Fruit fly (Drosophila melanogaster) whole organism, embryonic: ENCODE results near the gene CG7320.

Source experiments
- CG10979 ChIP-seq: fragments of 200-800 bp; sonication (Bioruptor generic); optimal IDR thresholded peaks from 2 replicates; lab custom pipeline; 2018; ENCODE audit warnings: missing biosample characterization, mild to moderate bottlenecking, missing genetic modification characterization, moderate library complexity
- CG12219 ChIP-seq: fragments of 200-800 bp; sonication (Bioruptor generic); optimal IDR thresholded peaks from 3 replicates; lab custom pipeline; 2018; ENCODE audit warnings: missing biosample characterization, mild to moderate bottlenecking, missing genetic modification characterization
- CG14441 ChIP-seq: fragments of 200-800 bp; sonication (Bioruptor generic); IDR thresholded peaks from 2 replicates; pipeline ENCODE4 v1.3.6; 2022; ENCODE audit warnings: missing biosample characterization, missing genetic modification characterization
- CG15073 ChIP-seq: fragments of 200-800 bp; sonication (Bioruptor generic); optimal IDR thresholded peaks from 2 replicates; lab custom pipeline; 2016; ENCODE audit warnings: missing biosample characterization, missing genetic modification characterization
- CG15269 ChIP-seq: fragments of 200-800 bp; sonication (Bioruptor generic); optimal IDR thresholded peaks from 2 replicates; lab custom pipeline; 2018; ENCODE audit warnings: missing biosample characterization, mild to moderate bottlenecking, missing genetic modification characterization, moderate library complexity
- CG17385 ChIP-seq: fragments of 200-800 bp; sonication (Bioruptor generic); optimal IDR thresholded peaks from 3 replicates; lab custom pipeline; 2018; ENCODE audit warnings: missing biosample characterization, mild to moderate bottlenecking, missing genetic modification characterization
- CG17912 ChIP-seq: fragments of 200-800 bp; sonication (Bioruptor generic); optimal IDR thresholded peaks from 2 replicates; lab custom pipeline; 2018; ENCODE audit warnings: missing biosample characterization, mild to moderate bottlenecking, missing genetic modification characterization
- CG2712 ChIP-seq: fragments of 200-800 bp; optimal IDR thresholded peaks from 3 replicates; lab custom pipeline; 2019; ENCODE audit warnings: missing biosample characterization, mild to moderate bottlenecking, missing genetic modification characterization, moderate library complexity
- CG30431 ChIP-seq: fragments of 200-800 bp; sonication (Bioruptor generic); optimal IDR thresholded peaks from 2 replicates; lab custom pipeline; 2017; ENCODE audit warnings: missing biosample characterization, missing genetic modification characterization
- CG3163 ChIP-seq: fragments of 200-800 bp; sonication (Bioruptor generic); optimal IDR thresholded peaks from 3 replicates; lab custom pipeline; 2016; ENCODE audit warnings: missing biosample characterization, missing genetic modification characterization
- CG6791 ChIP-seq: fragments of 200-800 bp; sonication (Bioruptor generic); IDR thresholded peaks from 3 replicates; pipeline ENCODE4 v1.3.6; 2022; ENCODE audit warnings: missing biosample characterization, missing genetic modification characterization; ENCODE audit not compliant: partially characterized antibody
- CG7745 ChIP-seq: fragments of 200-800 bp; sonication (Bioruptor generic); optimal IDR thresholded peaks from 2 replicates; lab custom pipeline; 2018; ENCODE audit warnings: missing biosample characterization, mild to moderate bottlenecking, missing genetic modification characterization, moderate library complexity
- CG9727 ChIP-seq: fragments of 200-800 bp; sonication (Bioruptor generic); optimal IDR thresholded peaks from 3 replicates; lab custom pipeline; 2017; ENCODE audit warnings: missing biosample characterization, mild to moderate bottlenecking, missing genetic modification characterization
- CG9876 ChIP-seq: fragments of 200-800 bp; sonication (Bioruptor generic); optimal IDR thresholded peaks from 2 replicates; lab custom pipeline; 2016; ENCODE audit warnings: missing biosample characterization, missing genetic modification characterization
- D ChIP-seq, 2 experiments: fragments of 200-800 bp in 1 of 2; fragments of >200 bp in 1 of 2; sonication (Bioruptor generic) in 1 of 2; optimal IDR thresholded peaks; 2 replicates in 1 of 2; 3 replicates in 1 of 2; lab custom pipeline; 2017; ENCODE audit warnings: mild to moderate bottlenecking in 1 of 2, missing biosample characterization in 1 of 2, missing genetic modification characterization in 1 of 2, missing genetic modification reagents in 1 of 2
- Dek ChIP-seq: fragments of 200-800 bp; sonication (Bioruptor generic); optimal IDR thresholded peaks from 3 replicates; lab custom pipeline; 2019; ENCODE audit warnings: missing biosample characterization, mild to moderate bottlenecking, missing genetic modification characterization, moderate library complexity
- Dll ChIP-seq: fragments of 200-800 bp; sonication (Bioruptor generic); IDR thresholded peaks from 4 replicates; pipeline ENCODE4 v1.3.6; 2022; ENCODE audit warnings: missing biosample characterization, missing genetic modification characterization; ENCODE audit not compliant: partially characterized antibody
- Dref ChIP-seq: fragments of 200-800 bp; sonication (Bioruptor generic); IDR thresholded peaks from 2 replicates; pipeline ENCODE4 v1.3.6; 2022; ENCODE audit warnings: missing biosample characterization, missing genetic modification characterization
- H15 ChIP-seq: fragments of 200-800 bp; sonication (Bioruptor generic); IDR thresholded peaks from 3 replicates; pipeline ENCODE4 v1.3.6; 2022; ENCODE audit warnings: missing biosample characterization, missing genetic modification characterization
- Jarid2 ChIP-seq: fragments of 200-800 bp; sonication (Bioruptor generic); optimal IDR thresholded peaks from 3 replicates; lab custom pipeline; 2017; ENCODE audit warnings: mild to moderate bottlenecking, missing biosample characterization, missing genetic modification reagents, missing genetic modification characterization
- Nf-YC ChIP-seq: fragments of 200-800 bp; optimal IDR thresholded peaks from 3 replicates; lab custom pipeline; 2019; ENCODE audit warnings: missing biosample characterization, mild to moderate bottlenecking, missing genetic modification characterization, moderate library complexity
- aop ChIP-seq: fragments of 200-800 bp; sonication (Bioruptor generic); IDR thresholded peaks from 2 replicates; pipeline ENCODE4 v1.3.6; 2022; ENCODE audit warnings: missing biosample characterization, missing genetic modification characterization
- ap ChIP-seq: fragments of 200-800 bp; sonication (Bioruptor generic); IDR thresholded peaks from 2 replicates; pipeline ENCODE4 v1.3.6; 2022; ENCODE audit warnings: missing biosample characterization, missing genetic modification characterization
- ase ChIP-seq: fragments of 200-800 bp; sonication (Bioruptor generic); IDR thresholded peaks from 3 replicates; pipeline ENCODE4 v1.3.6; 2022; ENCODE audit warnings: missing biosample characterization, missing genetic modification characterization
- ato ChIP-seq: fragments of 200-800 bp; sonication (Bioruptor generic); IDR thresholded peaks from 2 replicates; pipeline ENCODE4 v1.3.6; 2022; ENCODE audit warnings: missing biosample characterization, missing genetic modification characterization; ENCODE audit not compliant: partially characterized antibody
- bcd ChIP-seq: fragments of 200-800 bp; sonication (Bioruptor generic); optimal IDR thresholded peaks from 2 replicates; lab custom pipeline; 2017; ENCODE audit warnings: missing biosample characterization, mild to moderate bottlenecking, missing genetic modification characterization
- bowl ChIP-seq: fragments of 200-800 bp; sonication (Bioruptor generic); IDR thresholded peaks from 2 replicates; pipeline ENCODE4 v1.3.6; 2022; ENCODE audit warnings: missing biosample characterization, missing genetic modification characterization
- cwo ChIP-seq: fragments of 200-800 bp; sonication (Bioruptor generic); optimal IDR thresholded peaks from 3 replicates; lab custom pipeline; 2017; ENCODE audit warnings: missing biosample characterization, missing genetic modification characterization, mild to moderate bottlenecking, moderate library complexity, missing genetic modification reagents
- esg ChIP-seq: fragments of 200-800 bp; sonication (Bioruptor generic); conservative IDR thresholded peaks from 2 replicates; pipeline ENCODE4 v1.3.6; 2022; ENCODE audit warnings: missing biosample characterization, missing genetic modification characterization
- fd3F ChIP-seq: fragments of 200-800 bp; sonication (Bioruptor generic); optimal IDR thresholded peaks from 2 replicates; lab custom pipeline; 2018; ENCODE audit warnings: missing biosample characterization, mild to moderate bottlenecking, missing genetic modification characterization, moderate library complexity
- ftz-f1 ChIP-seq: fragments of 200-800 bp; sonication (Bioruptor generic); optimal IDR thresholded peaks from 2 replicates; lab custom pipeline; 2016; ENCODE audit warnings: missing biosample characterization, missing genetic modification characterization
- fu2 ChIP-seq: fragments of 200-800 bp; sonication (Bioruptor generic); optimal IDR thresholded peaks from 2 replicates; lab custom pipeline; 2016; ENCODE audit warnings: missing biosample characterization, missing genetic modification characterization
- hkb ChIP-seq, 2 experiments: fragments of 200-800 bp in 1 of 2; fragments of >200 bp in 1 of 2; sonication (Bioruptor generic) in 1 of 2; IDR thresholded peaks in 1 of 2; optimal IDR thresholded peaks in 1 of 2; 2 replicates each; pipeline versions ENCODE4 v1.3.6 to Lab custom; 2017 to 2022; ENCODE audit warnings: missing biosample characterization in 1 of 2, missing genetic modification characterization in 1 of 2
- lola ChIP-seq, 3 experiments: fragments of >200 bp in 2 of 3; fragments of 200-800 bp in 1 of 3; sonication (Bioruptor generic) in 1 of 3; optimal IDR thresholded peaks; 2 replicates each; lab custom pipeline; 2017 to 2019; ENCODE audit warnings: missing biosample characterization in 3 of 3, missing genetic modification characterization in 3 of 3, mild to moderate bottlenecking in 1 of 3, moderate library complexity in 1 of 3
- nau ChIP-seq: fragments of 200-800 bp; sonication (Bioruptor generic); optimal IDR thresholded peaks from 3 replicates; lab custom pipeline; 2017; ENCODE audit warnings: missing biosample characterization, mild to moderate bottlenecking, missing genetic modification characterization, missing genetic modification reagents
- odd ChIP-seq: fragments of 200-800 bp; sonication (Bioruptor generic); optimal IDR thresholded peaks from 2 replicates; lab custom pipeline; 2017; ENCODE audit warnings: missing biosample characterization, mild to moderate bottlenecking, missing genetic modification characterization
- p53 ChIP-seq: fragments of 200-800 bp; sonication (Bioruptor generic); optimal IDR thresholded peaks from 2 replicates; lab custom pipeline; 2016; ENCODE audit warnings: missing biosample characterization, missing genetic modification characterization
- pb ChIP-seq: fragments of 200-800 bp; sonication (Bioruptor generic); optimal IDR thresholded peaks from 3 replicates; lab custom pipeline; 2016; ENCODE audit warnings: missing biosample characterization, missing genetic modification characterization
- peb ChIP-seq: fragments of 200-800 bp; sonication (Bioruptor generic); IDR thresholded peaks from 2 replicates; pipeline ENCODE4 v1.3.6; 2022; ENCODE audit warnings: missing biosample characterization, missing genetic modification characterization
- sens-2 ChIP-seq: fragments of 200-800 bp; sonication (Bioruptor generic); IDR thresholded peaks from 2 replicates; pipeline ENCODE4 v1.3.6; 2022; ENCODE audit warnings: missing biosample characterization, missing genetic modification characterization
- slbo ChIP-seq: fragments of 200-800 bp; sonication (Bioruptor generic); IDR thresholded peaks from 2 replicates; pipeline ENCODE4 v1.3.6; 2022; ENCODE audit warnings: missing biosample characterization, missing genetic modification characterization
- slou ChIP-seq: fragments of 200-800 bp; sonication (Bioruptor generic); optimal IDR thresholded peaks from 3 replicates; lab custom pipeline; 2016; ENCODE audit warnings: missing biosample characterization, missing genetic modification characterization
- sqz ChIP-seq: fragments of 200-800 bp; sonication (Bioruptor generic); optimal IDR thresholded peaks from 3 replicates; lab custom pipeline; 2018; ENCODE audit warnings: missing biosample characterization, mild to moderate bottlenecking, missing genetic modification characterization
- sug ChIP-seq: fragments of 200-800 bp; optimal IDR thresholded peaks from 2 replicates; lab custom pipeline; 2019; ENCODE audit warnings: missing biosample characterization, mild to moderate bottlenecking, missing genetic modification characterization, moderate library complexity
- unpg ChIP-seq: fragments of 200-800 bp; sonication (Bioruptor generic); optimal IDR thresholded peaks from 3 replicates; lab custom pipeline; 2018; ENCODE audit warnings: missing biosample characterization, mild to moderate bottlenecking, missing genetic modification characterization, moderate library complexity
- wdn ChIP-seq: fragments of 200-800 bp; sonication (Bioruptor generic); IDR thresholded peaks from 2 replicates; pipeline ENCODE4 v1.3.6; 2022; ENCODE audit warnings: missing biosample characterization, missing genetic modification characterization
- wor ChIP-seq: fragments of 200-800 bp; sonication (Bioruptor generic); IDR thresholded peaks from 2 replicates; pipeline ENCODE4 v1.3.6; 2022; ENCODE audit warnings: missing biosample characterization, missing genetic modification characterization

Gene CG7320

DNA sequence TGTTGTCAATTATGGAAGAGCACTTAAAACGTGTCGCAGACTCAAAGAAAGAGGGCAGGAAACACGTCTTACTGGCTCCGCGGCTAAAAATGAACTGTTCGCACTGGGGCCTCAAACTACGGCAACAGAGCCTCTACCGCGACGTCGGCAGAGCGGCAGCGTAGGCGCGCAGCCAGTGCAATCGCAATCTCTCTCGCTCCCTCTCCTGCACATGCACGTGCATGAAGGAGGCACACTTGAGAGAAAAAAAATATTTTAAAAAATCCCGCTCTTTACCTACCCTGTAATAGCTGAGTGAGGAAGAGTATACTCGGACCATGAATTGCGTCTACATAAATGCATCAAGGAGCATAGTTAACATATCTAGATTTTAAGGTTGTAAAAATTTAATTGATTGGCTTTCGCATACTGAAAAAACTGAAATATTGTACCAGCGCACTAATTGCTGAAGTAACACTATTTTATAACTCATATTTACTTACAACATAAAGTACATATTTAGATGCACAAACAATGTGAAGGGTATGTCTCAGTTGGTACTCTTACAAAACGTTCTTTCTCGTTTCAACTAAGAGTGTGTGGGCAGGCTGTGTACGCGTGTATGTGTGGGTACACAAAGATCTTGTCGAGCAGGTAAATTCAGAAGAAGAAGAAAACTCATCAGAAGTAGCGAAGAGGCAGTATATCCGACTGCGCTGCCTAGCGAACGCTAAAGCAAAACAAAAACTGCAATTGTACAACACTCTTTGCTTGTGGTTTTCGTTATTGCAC, 15.6 kb upstream of the CG7320 start, which contains the start of gene hid (continued):
- TF ChIP-seq hkb (optimal IDR thresholded peaks at IDR 0.05; lab: Kevin White, UChicago) (no peak), hkb (GFP tag; IDR thresholded peaks at IDR 0.05; lab: Robert Waterston, UW) (peak; percentile 83), D (optimal IDR thresholded peaks at IDR 0.05; lab: Kevin White, UChicago) (no peak), D (GFP tag; optimal IDR thresholded peaks at IDR 0.05; lab: Kevin White, UChicago) (peak; percentile 91), CG2712 (tag; lab: Kevin White, UChicago) (peak; percentile 92), CG30431 (GFP tag; lab: Kevin White, UChicago) (peak; percentile 73), ftz-f1 (no peak), bowl (GFP tag; lab: Robert Waterston, UW) (peak; percentile 47; the same call in 1 of the 2 replicates), pb (GFP tag; lab: Kevin White, UChicago) (peak; percentile 88), p53 (GFP tag; lab: Kevin White, UChicago) (peak; percentile 87), CG3163 (GFP tag; lab: Kevin White, UChicago) (peak; percentile 95), ap (GFP tag; lab: Robert Waterston, UW) (peak; percentile 56), peb (GFP tag; lab: Robert Waterston, UW) (peak; percentile 77), CG17385 (peak; percentile 91), fu2 (peak; percentile 74), odd (GFP tag; lab: Kevin White, UChicago) (peak; percentile 70), esg (peak; percentile 87), CG14441 (peak; percentile 84), Dref (GFP tag; lab: Robert Waterston, UW) (no peak), CG9727 (GFP tag; lab: Kevin White, UChicago) (peak; percentile 92), CG15073 (GFP tag; lab: Kevin White, UChicago) (peak; percentile 62), CG17912 (GFP tag; lab: Kevin White, UChicago) (peak; percentile 52), sug (tag; lab: Kevin White, UChicago) (peak; percentile 62), slou (peak; percentile 63), wor (GFP tag; lab: Robert Waterston, UW) (peak; percentile 83), wdn (GFP tag; lab: Robert Waterston, UW) (peak; percentile 61), CG10979 (tag; lab: Kevin White, UChicago) (peak; percentile 91), lola (GFP tag; optimal IDR thresholded peaks at IDR 0.05; lab: Kevin White, UChicago) (peak in 1 of 3 experiments; percentile 91), CG12219 (GFP tag; lab: Kevin White, UChicago) (peak; percentile 72), bcd (peak; percentile 87), ase (GFP tag; lab: Robert Waterston, UW) (peak; percentile 71), sens-2 (GFP tag; lab: Robert Waterston, UW) (no peak), Jarid2 (GFP tag; lab: Kevin White, UChicago) (peak; percentile 91), CG9876 (GFP tag; lab: Kevin White, UChicago) (peak; percentile 44), slbo (GFP tag; lab: Robert Waterston, UW) (no peak; the same call in none of the 2 replicates), Dll (GFP tag; lab: Robert Waterston, UW) (0 out of 4 replicates have a peak, but pooled peaks have one; percentile 34), Dek (tag; lab: Kevin White, UChicago) (peak; percentile 55), nau (peak; percentile 75), CG6791 (GFP tag; lab: Robert Waterston, UW) (peak; percentile 54; the same call in 1 of the 3 replicates), CG7745 (peak; percentile 25), Nf-YC (tag; lab: Kevin White, UChicago) (peak; percentile 64), H15 (0 out of 3 replicates have a peak, but pooled peaks have one; percentile 44), ato (no peak), fd3F (peak; percentile 78), sqz (GFP tag; lab: Kevin White, UChicago) (peak; percentile 89), CG15269 (tag; lab: Kevin White, UChicago) (peak; percentile 80), cwo (GFP tag; lab: Kevin White, UChicago) (peak; percentile 79), aop (GFP tag; lab: Robert Waterston, UW) (no peak), unpg (GFP tag; lab: Kevin White, UChicago) (peak; percentile 76)
